Fruit fly (Drosophila melanogaster): ENCODE results near the gene obst-E.

DNA sequence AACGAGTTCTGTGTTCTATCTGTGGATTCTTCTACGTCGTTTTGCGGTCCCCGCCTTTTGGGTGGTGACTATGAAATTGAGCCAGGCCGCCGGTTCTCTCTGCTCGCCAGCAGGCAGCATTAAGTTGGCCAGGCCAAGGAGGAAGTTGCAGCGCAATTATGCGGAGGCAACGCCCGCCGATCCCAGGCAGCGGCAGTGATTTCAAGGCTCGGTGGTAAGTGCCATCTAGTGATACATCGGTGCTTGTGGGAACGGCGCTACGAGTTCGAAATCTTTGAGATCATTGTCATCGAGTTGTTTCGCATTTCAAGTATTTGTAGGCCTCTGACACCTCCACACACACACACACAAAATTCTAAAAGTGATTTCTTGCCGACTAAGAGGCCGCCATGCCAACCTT, 17.8 kb upstream of the obst-E start, which contains the start of gene CG31913:
- TF ChIP-seq Gug (GFP tag; IDR thresholded peaks at IDR 0.05): no peak
- TF ChIP-seq CG14441 (GFP tag; IDR thresholded peaks at IDR 0.05): no peak
- no peak for TF ChIP-seq Hr51 (GFP tag; optimal IDR thresholded peaks at IDR 0.05)
- TF ChIP-seq Chrac-16 (GFP tag; optimal IDR thresholded peaks at IDR 0.05): no peak
- no peak for TF ChIP-seq Scr (GFP tag; IDR thresholded peaks at IDR 0.05; ENCODE audit: partially characterized antibody)
- no peak for TF ChIP-seq h (optimal IDR thresholded peaks at IDR 0.05)
- TF ChIP-seq p53 (GFP tag; optimal IDR thresholded peaks at IDR 0.05): no peak

Data from whole organism, embryonic.